Worm (Caenorhabditis elegans) whole organism, mixed stage, embryonic: Measurements from ENCODE around the gene math-39.

Experiments used
- ham-2 ChIP-seq: fragments of 200-800 bp; sonication (Bioruptor generic); optimal IDR thresholded peaks from 2 replicates; lab custom pipeline; 2018; ENCODE audit warnings: mild to moderate bottlenecking, missing genetic modification characterization, missing compliant biosample characterization
- lin-13 ChIP-seq: fragments of 150-350 bp; optimal IDR thresholded peaks from 2 replicates; lab custom pipeline; 2014; ENCODE audit warnings: missing biosample characterization, missing genetic modification characterization
- mab-5 ChIP-seq: fragments of 150-350 bp; optimal IDR thresholded peaks from 2 replicates; lab custom pipeline; 2014; ENCODE audit warnings: missing biosample characterization, missing genetic modification characterization
- nhr-237 ChIP-seq: fragments of 150-350 bp; optimal IDR thresholded peaks from 2 replicates; lab custom pipeline; 2014; ENCODE audit warnings: missing biosample characterization, missing genetic modification characterization
- unc-62 ChIP-seq: fragments of 150-350 bp; optimal IDR thresholded peaks from 2 replicates; lab custom pipeline; 2014; ENCODE audit warnings: missing biosample characterization, missing genetic modification reagents, missing genetic modification characterization
- ztf-11 ChIP-seq: fragments of 150-350 bp; optimal IDR thresholded peaks from 2 replicates; lab custom pipeline; 2014; ENCODE audit warnings: missing biosample characterization, missing genetic modification characterization

DNA sequence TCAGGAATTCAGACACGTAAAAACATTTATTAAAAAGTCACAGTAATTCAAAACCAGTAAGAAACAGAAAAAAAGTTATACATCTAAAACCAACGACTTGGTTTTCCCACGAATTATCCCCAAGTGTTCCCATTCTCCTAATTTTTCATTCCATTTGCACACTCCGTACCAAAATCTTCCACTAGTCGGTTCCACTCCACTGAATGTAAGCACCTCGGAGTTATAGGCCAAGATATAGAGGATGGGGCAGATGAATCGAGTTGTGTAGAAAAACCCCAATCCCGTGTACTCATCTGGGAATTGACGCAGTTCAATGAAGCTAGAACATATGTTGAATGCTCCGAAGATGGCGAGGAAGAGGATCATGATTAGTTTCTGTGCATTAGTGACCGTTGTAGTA, 44.9 kb upstream of the math-39 start:
- TF ChIP-seq ztf-11 (tag; lab: Kevin White, UChicago) (no peak), ham-2 (GFP tag; lab: Kevin White, UChicago) (no peak), nhr-237 (tag; lab: Kevin White, UChicago) (no peak), lin-13 (tag; lab: Kevin White, UChicago) (no peak), unc-62 (no peak), mab-5 (tag; lab: Kevin White, UChicago) (no peak)
